Worm (Caenorhabditis elegans) whole organism, L1 larva: Measurements from ENCODE around the gene syd-1.

Experiments used
- aly-2 ChIP-seq: fragments of 150-350 bp; optimal IDR thresholded peaks from 2 replicates; lab custom pipeline; 2014; ENCODE audit warnings: missing biosample characterization, missing genetic modification characterization
- elt-3 ChIP-seq, 6 experiments: fragments of 150-350 bp in 1 of 6; sonication (generic microtip); optimal IDR thresholded peaks; 2 replicates each; lab custom pipeline; 2017 to 2018; ENCODE audit warnings: missing biosample characterization in 6 of 6, missing genetic modification characterization in 6 of 6, inconsistent platforms in 1 of 6
- lin-15B ChIP-seq: fragments of 150-350 bp; sonication (generic microtip); optimal IDR thresholded peaks from 3 replicates; lab custom pipeline; 2014; ENCODE audit warnings: missing biosample characterization, missing genetic modification characterization
- lin-39 ChIP-seq: fragments of 150-350 bp; optimal IDR thresholded peaks from 2 replicates; lab custom pipeline; 2014; ENCODE audit warnings: missing biosample characterization, missing genetic modification reagents, missing genetic modification characterization
- nhr-76 ChIP-seq: sonication (generic microtip); optimal IDR thresholded peaks from 2 replicates; lab custom pipeline; 2017; ENCODE audit warnings: missing biosample characterization, missing genetic modification characterization
- nhr-77 ChIP-seq: fragments of 150-350 bp; optimal IDR thresholded peaks from 2 replicates; lab custom pipeline; 2014; ENCODE audit warnings: missing biosample characterization, missing genetic modification characterization
- skn-1 ChIP-seq: fragments of 150-350 bp; optimal IDR thresholded peaks from 2 replicates; lab custom pipeline; 2014; ENCODE audit warnings: missing biosample characterization, missing genetic modification characterization
- tbx-2 ChIP-seq: sonication (generic microtip); optimal IDR thresholded peaks from 2 replicates; lab custom pipeline; 2016; ENCODE audit warnings: missing genetic modification characterization, missing compliant biosample characterization
- tlp-1 ChIP-seq: fragments of 150-350 bp; optimal IDR thresholded peaks from 2 replicates; lab custom pipeline; 2014; ENCODE audit warnings: missing biosample characterization, missing genetic modification characterization
- ztf-11 ChIP-seq, 2 experiments: sonication (generic microtip); optimal IDR thresholded peaks; 2 replicates each; lab custom pipeline; 2016 to 2017; ENCODE audit warnings: missing genetic modification characterization in 2 of 2, missing biosample characterization in 1 of 2, missing compliant biosample characterization in 1 of 2

- TF ChIP-seq lin-15B (tag; lab: Kevin White, UChicago), result no peak
- no peak for TF ChIP-seq nhr-76 (tag; lab: Kevin White, UChicago)
- TF ChIP-seq skn-1 (tag; lab: Kevin White, UChicago), result no peak
- TF ChIP-seq aly-2 (tag; lab: Kevin White, UChicago), result no peak
- TF ChIP-seq tbx-2, result no peak
- TF ChIP-seq elt-3 (tag; optimal IDR thresholded peaks at IDR 0.05; lab: Kevin White, UChicago), result no peak
- TF ChIP-seq tlp-1 (tag; lab: Kevin White, UChicago), result no peak
- TF ChIP-seq ztf-11 (tag; optimal IDR thresholded peaks at IDR 0.05; lab: Kevin White, UChicago), result no peak
- TF ChIP-seq lin-39 (tag; lab: Kevin White, UChicago), result no peak
- TF ChIP-seq nhr-77 (tag; lab: Kevin White, UChicago), result no peak
Measured at ce11 chrII:7613241-7613782, 18.6 kb upstream of the syd-1 start, which contains the start of the genes oig-4 and R07G3.7.
